Fruit fly (Drosophila melanogaster): Measurements from ENCODE around the gene wg.

- TF ChIP-seq pan (optimal IDR thresholded peaks at IDR 0.05) = no peak
- no peak for TF ChIP-seq Dfd (GFP tag; optimal IDR thresholded peaks at IDR 0.05)
- no peak for TF ChIP-seq Abd-B (GFP tag; optimal IDR thresholded peaks at IDR 0.05)
- no peak for TF ChIP-seq usp (GFP tag; optimal IDR thresholded peaks at IDR 0.05)
- TF ChIP-seq woc (GFP tag; optimal IDR thresholded peaks at IDR 0.05) = no peak
These were observed 34.5 kb upstream of the wg start for dm6 chr2L:7272452-7272851.

All from whole organism, wandering third instar larva.